Worm (Caenorhabditis elegans): Measurements from ENCODE around the gene nas-13.

ce11 chrX:15392672-15393071 is 35.4 kb downstream of the nas-13 start:
- TF ChIP-seq him-1 (tag; optimal IDR thresholded peaks at IDR 0.05) (no peak), W03F9.2 (tag; optimal IDR thresholded peaks at IDR 0.05) (no peak), dao-5 (tag; optimal IDR thresholded peaks at IDR 0.05) (no peak)
